Fruit fly (Drosophila melanogaster): ENCODE results near the gene CG10616.

Gene CG10616

DNA sequence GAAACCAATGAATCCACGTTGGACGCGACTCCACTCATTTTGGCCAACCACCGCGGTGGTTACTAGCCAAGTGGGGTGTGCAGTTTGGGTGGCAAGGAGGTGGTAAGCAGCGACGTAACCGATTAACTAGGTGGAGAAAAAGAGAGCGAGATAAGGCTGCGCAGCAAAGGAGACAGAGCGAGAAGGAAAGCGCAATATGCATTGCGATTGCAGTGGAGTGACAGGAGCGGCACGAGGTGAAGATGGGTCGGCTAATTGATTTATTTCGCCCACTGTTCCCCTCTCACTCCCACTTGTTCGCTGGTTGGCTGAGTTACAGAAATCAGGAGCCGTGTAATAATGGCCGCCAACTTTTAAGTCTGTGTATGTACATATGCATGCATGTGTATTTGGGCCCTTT is 37.8 kb upstream of the CG10616 start:
- no peak for TF ChIP-seq CG4707 (GFP tag; optimal IDR thresholded peaks at IDR 0.05)
- TF ChIP-seq zen2 (GFP tag; IDR thresholded peaks at IDR 0.05; ENCODE audit: partially characterized antibody): no peak
- TF ChIP-seq ab (GFP tag; optimal IDR thresholded peaks at IDR 0.05): no peak
- TF ChIP-seq Nf-YA (GFP tag; IDR thresholded peaks at IDR 0.05): 0 out of 2 replicates have a peak, but pooled peaks have one; percentile 10
- TF ChIP-seq Neu2 (GFP tag; optimal IDR thresholded peaks at IDR 0.05; ENCODE audit: borderline replicate concordance): no peak
- no peak for TF ChIP-seq ro (GFP tag; IDR thresholded peaks at IDR 0.05)
- no peak for TF ChIP-seq Hr78 (GFP tag; optimal IDR thresholded peaks at IDR 0.05)
- TF ChIP-seq lab (GFP tag; optimal IDR thresholded peaks at IDR 0.05): no peak
- TF ChIP-seq ind (GFP tag; optimal IDR thresholded peaks at IDR 0.05): no peak
- TF ChIP-seq abd-A (tag; optimal IDR thresholded peaks at IDR 0.05): peak; percentile 17
- TF ChIP-seq BtbVII (GFP tag; optimal IDR thresholded peaks at IDR 0.05): no peak
- TF ChIP-seq CrebB (tag; optimal IDR thresholded peaks at IDR 0.05): no peak
- peak; percentile 86 for TF ChIP-seq z (GFP tag; IDR thresholded peaks at IDR 0.05)
- TF ChIP-seq zf30C (GFP tag; optimal IDR thresholded peaks at IDR 0.05): no peak
- TF ChIP-seq CG8478 (optimal IDR thresholded peaks at IDR 0.05): peak; percentile 83
- no peak for TF ChIP-seq CG6765 (GFP tag; optimal IDR thresholded peaks at IDR 0.05)
- TF ChIP-seq CoRest (tag; optimal IDR thresholded peaks at IDR 0.05): no peak
- TF ChIP-seq luna (GFP tag; optimal IDR thresholded peaks at IDR 0.05): no peak
- 0 out of 3 replicates have a peak, but pooled peaks have one; percentile 21 for TF ChIP-seq vnd (GFP tag; IDR thresholded peaks at IDR 0.05; ENCODE audit: partially characterized antibody)
- no peak for TF ChIP-seq chif (GFP tag; optimal IDR thresholded peaks at IDR 0.05)
- no peak for TF ChIP-seq ATbp (GFP tag; optimal IDR thresholded peaks at IDR 0.05)
- no peak for TF ChIP-seq Stat92E (GFP tag; optimal IDR thresholded peaks at IDR 0.05)
- no peak for TF ChIP-seq dysf (GFP tag; IDR thresholded peaks at IDR 0.05)
- no peak for TF ChIP-seq CG17385 (GFP tag; optimal IDR thresholded peaks at IDR 0.05)
- TF ChIP-seq nerfin-1 (tag; optimal IDR thresholded peaks at IDR 0.05): no peak
- TF ChIP-seq Nf-YB (GFP tag; optimal IDR thresholded peaks at IDR 0.05): peak; percentile 95
- no peak for TF ChIP-seq onecut (GFP tag; IDR thresholded peaks at IDR 0.05)
- peak; percentile 89 for TF ChIP-seq CG10321 (GFP tag; IDR thresholded peaks at IDR 0.05)
- TF ChIP-seq Doc2 (GFP tag; IDR thresholded peaks at IDR 0.05): no peak
- no peak for TF ChIP-seq ftz-f1 (GFP tag; optimal IDR thresholded peaks at IDR 0.05)
- no peak for TF ChIP-seq pan (optimal IDR thresholded peaks at IDR 0.05)
- TF ChIP-seq pan (GFP tag; optimal IDR thresholded peaks at IDR 0.05 in 1 of 2, IDR thresholded peaks at IDR 0.05 in 1 of 2): peak in 1 of 2 experiments; percentile 9
- no peak for TF ChIP-seq Hmx (GFP tag; optimal IDR thresholded peaks at IDR 0.05)
- TF ChIP-seq ham (GFP tag; IDR thresholded peaks at IDR 0.05): no peak
- TF ChIP-seq sqz (GFP tag; optimal IDR thresholded peaks at IDR 0.05): no peak
- no peak for TF ChIP-seq CkIIα-i1 (GFP tag; IDR thresholded peaks at IDR 0.05)
- TF ChIP-seq Hr51 (GFP tag; optimal IDR thresholded peaks at IDR 0.05): no peak
- TF ChIP-seq CG9797 (GFP tag; optimal IDR thresholded peaks at IDR 0.05): no peak
- TF ChIP-seq Atf6 (GFP tag; IDR thresholded peaks at IDR 0.05): no peak
- 0 out of 2 replicates have a peak, but pooled peaks have one; percentile 16 for TF ChIP-seq crol (GFP tag; IDR thresholded peaks at IDR 0.05)
- TF ChIP-seq sug (tag; optimal IDR thresholded peaks at IDR 0.05): no peak
- no peak for TF ChIP-seq BEAF-32 (GFP tag; optimal IDR thresholded peaks at IDR 0.05)
- peak; percentile 75 for TF ChIP-seq CG1832 (GFP tag; optimal IDR thresholded peaks at IDR 0.05)
- TF ChIP-seq ewg (GFP tag; optimal IDR thresholded peaks at IDR 0.05): peak; percentile 82
- no peak for TF ChIP-seq Dip2 (GFP tag; IDR thresholded peaks at IDR 0.05)
- TF ChIP-seq chm (GFP tag; IDR thresholded peaks at IDR 0.05): 0 out of 2 replicates have a peak, but pooled peaks have one; percentile 28
- TF ChIP-seq trem (tag; optimal IDR thresholded peaks at IDR 0.05): no peak
- no peak for TF ChIP-seq Sox100B (GFP tag; optimal IDR thresholded peaks at IDR 0.05)
- no peak for TF ChIP-seq CG31365 (tag; optimal IDR thresholded peaks at IDR 0.05)
- no peak for TF ChIP-seq Atf3 (GFP tag; optimal IDR thresholded peaks at IDR 0.05)
- TF ChIP-seq Hr3 (GFP tag; optimal IDR thresholded peaks at IDR 0.05): no peak
